Fruit fly (Drosophila melanogaster): Measurements from ENCODE around the gene GstD11.

DNA sequence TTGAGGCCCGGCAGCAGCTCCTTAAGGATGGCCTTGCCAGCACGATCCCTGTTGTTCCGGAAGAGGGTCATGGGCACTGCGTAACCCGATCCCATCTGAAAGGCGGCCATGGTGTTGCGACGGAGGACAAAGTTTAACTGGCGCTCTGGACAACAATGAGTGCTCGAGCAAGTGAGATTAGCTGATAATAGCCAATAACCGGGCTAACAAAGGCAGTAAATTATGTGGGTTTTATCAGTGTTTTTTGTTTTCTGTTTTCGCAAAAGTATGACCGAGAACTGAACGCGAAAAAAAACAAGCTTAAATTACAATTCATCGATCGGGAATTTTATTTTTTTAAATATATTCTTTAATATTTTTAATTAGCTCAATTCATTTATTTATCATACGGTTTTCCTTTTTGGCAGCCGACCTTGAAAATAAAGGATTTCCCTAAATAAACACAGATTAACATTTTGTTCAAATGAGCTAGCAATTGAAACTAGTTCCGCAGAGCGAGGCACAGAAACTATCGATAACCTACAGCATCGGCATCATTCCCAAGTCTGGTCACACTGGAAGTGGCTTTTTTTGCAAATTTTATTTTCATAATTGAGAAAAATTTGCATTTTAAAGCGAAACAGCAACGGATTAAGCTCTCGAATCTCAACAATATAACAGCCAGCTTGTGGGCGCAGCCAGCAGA, 30.3 kb downstream of the GstD11 start, which contains the start of the genes Dip-C and pps:
- no peak for TF ChIP-seq Dll (optimal IDR thresholded peaks at IDR 0.05)
- no peak for TF ChIP-seq usp (GFP tag; optimal IDR thresholded peaks at IDR 0.05)
